Worm (Caenorhabditis elegans) whole organism, mixed stage, embryonic: ENCODE results near the gene ugt-8.

Experiments used
- M03D4.4 ChIP-seq: sonication (generic microtip); optimal IDR thresholded peaks from 2 replicates; lab custom pipeline; 2017; ENCODE audit warnings: mild to moderate bottlenecking, missing genetic modification characterization, missing compliant biosample characterization
- ces-1 ChIP-seq: fragments of 150-350 bp; optimal IDR thresholded peaks from 2 replicates; lab custom pipeline; 2014; ENCODE audit warnings: missing biosample characterization, missing genetic modification reagents, missing genetic modification characterization
- nhr-12 ChIP-seq: fragments of 150-350 bp; optimal IDR thresholded peaks from 2 replicates; lab custom pipeline; 2014; ENCODE audit warnings: missing biosample characterization, missing genetic modification characterization
- pha-4 ChIP-seq: fragments of 150-350 bp; optimal IDR thresholded peaks from 2 replicates; lab custom pipeline; 2018; ENCODE audit warnings: missing biosample characterization, missing genetic modification reagents, missing genetic modification characterization
- sem-2 ChIP-seq: fragments of 200-800 bp; sonication (Bioruptor generic); optimal IDR thresholded peaks from 2 replicates; lab custom pipeline; 2018; ENCODE audit warnings: mild to moderate bottlenecking, missing genetic modification characterization, missing compliant biosample characterization
- unc-62 ChIP-seq: fragments of 150-350 bp; optimal IDR thresholded peaks from 2 replicates; lab custom pipeline; 2014; ENCODE audit warnings: missing biosample characterization, missing genetic modification reagents, missing genetic modification characterization
- ztf-11 ChIP-seq: fragments of 150-350 bp; optimal IDR thresholded peaks from 2 replicates; lab custom pipeline; 2014; ENCODE audit warnings: missing biosample characterization, missing genetic modification characterization

DNA sequence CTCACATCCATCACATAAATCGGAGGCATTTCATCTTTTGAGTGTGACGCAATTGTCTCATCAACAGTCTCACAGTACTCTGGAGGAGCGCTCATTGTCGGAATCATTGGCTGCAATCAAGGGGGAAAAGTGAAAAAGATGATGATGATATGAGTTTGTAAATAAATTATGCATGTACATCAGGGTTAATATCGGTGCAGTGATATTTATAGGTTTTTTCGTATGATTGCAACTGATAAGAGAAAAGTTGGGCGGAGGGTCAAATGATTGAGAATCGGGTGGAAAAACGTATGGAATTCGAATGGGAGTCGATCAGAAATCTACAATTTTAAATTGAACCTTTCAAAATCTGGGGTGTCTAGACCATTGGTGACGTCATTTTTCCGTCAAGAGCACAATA lies 11.1 kb downstream of the ugt-8 start, which contains the start of gene H23N18.6:
- TF ChIP-seq nhr-12 (no peak), M03D4.4 (tag; lab: Kevin White, UChicago) (no peak), pha-4 (tag; lab: Kevin White, UChicago) (no peak), ztf-11 (tag; lab: Kevin White, UChicago) (no peak), unc-62 (GFP tag; lab: Kevin White, UChicago) (no peak), ces-1 (GFP tag; lab: Kevin White, UChicago) (no peak), sem-2 (GFP tag; lab: Kevin White, UChicago) (no peak)
